Fruit fly (Drosophila melanogaster) whole organism: ENCODE measurements around the gene CG11815.

Source experiments
- CG8478 ChIP-seq: fragments of >200 bp; optimal IDR thresholded peaks from 2 replicates; lab custom pipeline; 2018; ENCODE audit warnings: inconsistent platforms
- Dll ChIP-seq: fragments of >200 bp; optimal IDR thresholded peaks from 2 replicates; lab custom pipeline; 2017
- EcR ChIP-seq, 2 experiments: fragments of >200 bp; optimal IDR thresholded peaks; 2 replicates each; lab custom pipeline; 2017; ENCODE audit warnings: missing biosample characterization in 2 of 2, missing genetic modification characterization in 2 of 2, missing genetic modification reagents in 2 of 2
- psq ChIP-seq: fragments of >200 bp; optimal IDR thresholded peaks from 2 replicates; lab custom pipeline; 2017

- TF ChIP-seq Dll (no peak), CG8478 (lab: Kevin White, UChicago) (no peak), psq (lab: Kevin White, UChicago) (no peak), EcR (GFP tag; optimal IDR thresholded peaks at IDR 0.05; lab: Kevin White, UChicago) (no peak)
Observed at dm6 chr3L:1939983-1940504, 31.0 kb downstream of the CG11815 start.
